Worm (Caenorhabditis elegans): ENCODE measurements around the gene B0024.11.

The B0024.11 gene

DNA sequence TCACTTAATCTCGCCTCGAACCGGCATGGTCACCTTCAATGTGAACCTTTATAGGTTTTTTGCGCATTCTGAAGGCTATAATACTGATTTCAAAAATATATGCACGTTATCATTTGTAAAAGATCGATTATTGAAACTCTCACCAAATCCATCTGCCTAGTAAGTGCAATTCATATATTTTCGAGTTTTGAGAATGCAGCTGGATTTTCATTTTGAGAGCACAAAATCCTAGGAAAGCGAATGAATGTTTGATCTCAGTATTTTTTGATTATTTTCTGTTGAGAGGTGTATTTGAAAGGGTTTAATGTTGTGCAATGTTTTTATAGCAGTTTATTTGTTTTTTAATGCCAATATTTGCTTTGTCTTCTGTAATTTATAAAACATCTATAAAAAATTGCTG, 43.3 kb downstream of the B0024.11 start:
- TF ChIP-seq elt-2 (tag; optimal IDR thresholded peaks at IDR 0.05) (no peak), tbx-2 (tag; optimal IDR thresholded peaks at IDR 0.05) (no peak), nhr-71 (tag; optimal IDR thresholded peaks at IDR 0.05) (peak; percentile 43), nhr-90 (tag; optimal IDR thresholded peaks at IDR 0.05; ENCODE audit: poor library complexity) (no peak), snpc-4 (tag; optimal IDR thresholded peaks at IDR 0.05) (no peak), dsc-1 (tag; optimal IDR thresholded peaks at IDR 0.05) (peak; percentile 29), hlh-4 (tag; optimal IDR thresholded peaks at IDR 0.05) (peak; percentile 99), fkh-8 (tag; optimal IDR thresholded peaks at IDR 0.05) (peak; percentile 39), unc-98 (GFP tag; IDR thresholded peaks at IDR 0.05) (no peak)

DNA sequence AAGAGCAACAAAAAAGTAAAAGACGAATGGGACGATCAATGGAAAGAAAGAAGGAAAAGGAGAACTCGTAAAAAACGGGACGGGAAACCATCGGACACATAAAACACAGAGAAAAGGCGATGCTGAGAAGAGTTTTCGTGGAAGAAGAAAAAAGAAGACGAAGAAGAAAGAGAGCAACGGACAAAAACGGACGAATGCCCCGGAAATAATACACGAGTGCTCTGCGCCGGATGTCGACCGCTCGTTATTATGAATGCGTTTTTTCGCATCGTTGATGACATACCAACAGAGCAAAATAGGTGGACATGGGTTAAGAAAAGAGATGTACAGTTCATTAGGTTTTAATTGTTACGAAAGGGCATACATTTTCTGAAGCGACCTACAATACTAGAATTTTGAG, 43.7 kb downstream of the B0024.11 start, which contains the start of gene Y22F5A.11:
Gene Y22F5A.11, minus strand, starts transcription at position 28 of the 400 bp plus-strand sequence.
- peak; percentile 55 for TF ChIP-seq lin-14 (GFP tag; optimal IDR thresholded peaks at IDR 0.05)
- peak; percentile 4 for TF ChIP-seq fkh-10 (GFP tag; optimal IDR thresholded peaks at IDR 0.05)
- TF ChIP-seq dpl-1 (GFP tag; optimal IDR thresholded peaks at IDR 0.05): no peak

DNA sequence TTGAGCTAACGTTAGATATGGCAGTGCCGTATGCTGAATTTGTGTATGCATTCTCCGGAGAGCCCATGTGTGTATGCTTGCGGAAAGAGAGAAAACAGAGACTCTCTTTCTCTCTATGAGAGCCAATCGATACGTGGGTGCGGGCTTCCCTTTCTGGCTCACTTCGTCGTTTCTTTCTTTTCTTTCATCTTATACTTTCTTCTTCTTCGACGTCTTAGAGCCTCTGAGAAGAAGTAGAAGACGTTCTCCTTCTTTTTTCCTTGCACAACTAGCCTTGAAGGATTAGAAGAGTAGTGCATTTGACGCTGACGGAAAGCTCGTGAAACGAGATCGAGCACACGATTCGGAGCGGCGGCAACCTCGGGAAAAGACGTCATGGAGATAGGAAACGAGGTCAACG, 45.5 kb downstream of the B0024.11 start:
- TF ChIP-seq sptf-1 (tag; optimal IDR thresholded peaks at IDR 0.05) (no peak), ceh-90 (tag; optimal IDR thresholded peaks at IDR 0.05) (no peak), Y116A8C.19 (tag; optimal IDR thresholded peaks at IDR 0.05; ENCODE audit: borderline replicate concordance) (no peak), irx-1 (tag; optimal IDR thresholded peaks at IDR 0.05) (peak; percentile 32), zag-1 (tag; optimal IDR thresholded peaks at IDR 0.05) (peak; percentile 53), tlp-1 (tag; optimal IDR thresholded peaks at IDR 0.05) (no peak), mep-1 (tag; optimal IDR thresholded peaks at IDR 0.05) (peak; percentile 15), swsn-7 (tag; optimal IDR thresholded peaks at IDR 0.05) (peak; percentile 60), dsc-1 (tag; optimal IDR thresholded peaks at IDR 0.05) (no peak), lin-39 (tag; optimal IDR thresholded peaks at IDR 0.05) (no peak), tbx-2 (tag; optimal IDR thresholded peaks at IDR 0.05) (peak; percentile 59), ztf-4 (tag; optimal IDR thresholded peaks at IDR 0.05) (peak; percentile 1), fkh-10 (GFP tag; optimal IDR thresholded peaks at IDR 0.05) (peak; percentile 80), C16A3.4 (tag; optimal IDR thresholded peaks at IDR 0.05) (no peak), snu-23 (GFP tag; optimal IDR thresholded peaks at IDR 0.05) (peak; percentile 29), ama-1 (optimal IDR thresholded peaks at IDR 0.05) (no peak), pax-3 (tag; optimal IDR thresholded peaks at IDR 0.05) (peak; percentile 21), nhr-11 (tag; optimal IDR thresholded peaks at IDR 0.05) (no peak), lin-14 (GFP tag; optimal IDR thresholded peaks at IDR 0.05) (peak; percentile 86), ceh-82 (tag; optimal IDR thresholded peaks at IDR 0.05) (peak; percentile 29 to 73 (median 46)), lsy-2 (tag; optimal IDR thresholded peaks at IDR 0.05) (peak; percentile 6 to 57), skn-1 (tag; optimal IDR thresholded peaks at IDR 0.05) (peak; percentile 44), unc-130 (tag; optimal IDR thresholded peaks at IDR 0.05) (no peak), nhr-47 (tag; optimal IDR thresholded peaks at IDR 0.05) (peak; percentile 56), dpl-1 (GFP tag; optimal IDR thresholded peaks at IDR 0.05) (peak in 1 of 3 experiments; percentile 0), lin-35 (GFP tag; optimal IDR thresholded peaks at IDR 0.05) (peak in 1 of 2 experiments; percentile 42), nhr-19 (GFP tag; conservative IDR thresholded peaks at IDR 0.05) (no peak), jun-1 (tag; optimal IDR thresholded peaks at IDR 0.05) (peak; percentile 33), efl-1 (optimal IDR thresholded peaks at IDR 0.05) (peak; percentile 35 to 41), efl-1 (GFP tag; optimal IDR thresholded peaks at IDR 0.05 in 1 of 2) (no peak), grh-1 (GFP tag; IDR thresholded peaks at IDR 0.05) (no peak), egl-13 (tag; optimal IDR thresholded peaks at IDR 0.05) (peak; percentile 45), fkh-8 (tag; optimal IDR thresholded peaks at IDR 0.05) (peak; percentile 79), xbp-1 (tag; optimal IDR thresholded peaks at IDR 0.05) (peak; percentile 8), hlh-17 (GFP tag; optimal IDR thresholded peaks at IDR 0.05; ENCODE audit: borderline replicate concordance) (no peak), nhr-71 (tag; optimal IDR thresholded peaks at IDR 0.05) (peak; percentile 56), mab-9 (GFP tag; IDR thresholded peaks at IDR 0.05) (0 out of 2 replicates have a peak, but pooled peaks have one; percentile 44), ets-5 (GFP tag; IDR thresholded peaks at IDR 0.05) (no peak), fkh-4 (tag; optimal IDR thresholded peaks at IDR 0.05; ENCODE audit: borderline replicate concordance) (no peak), unc-86 (tag; optimal IDR thresholded peaks at IDR 0.05) (peak; percentile 46), fos-1 (tag; optimal IDR thresholded peaks at IDR 0.05) (no peak)

All from whole organism, L1 larva.